Worm (Caenorhabditis elegans): ENCODE measurements around the gene F54B11.9.

The F54B11.9 gene

ce11 chrX:13566436-13566835 lies 38.9 kb upstream of the F54B11.9 start, which contains the start of gene R01E6.2:
Gene R01E6.2, minus strand, starts transcription at chrX:13566536.
- TF ChIP-seq dmd-4 (tag; optimal IDR thresholded peaks at IDR 0.05) = no peak
- no peak for TF ChIP-seq gmeb-1 (tag; optimal IDR thresholded peaks at IDR 0.05)
- no peak for TF ChIP-seq nhr-6 (tag; optimal IDR thresholded peaks at IDR 0.05)
- TF ChIP-seq nhr-10 (tag; optimal IDR thresholded peaks at IDR 0.05) = no peak
- TF ChIP-seq mab-5 (tag; optimal IDR thresholded peaks at IDR 0.05) = no peak
- no peak for TF ChIP-seq nhr-23 (tag; optimal IDR thresholded peaks at IDR 0.05)
- TF ChIP-seq egl-27 (tag; optimal IDR thresholded peaks at IDR 0.05) = no peak
- TF ChIP-seq Y55F3AM.14 (GFP tag; optimal IDR thresholded peaks at IDR 0.05) = no peak
- TF ChIP-seq mbf-1 (tag; optimal IDR thresholded peaks at IDR 0.05) = no peak
- TF ChIP-seq blmp-1 (tag; optimal IDR thresholded peaks at IDR 0.05; ENCODE audit: insufficient read depth) = no peak
- TF ChIP-seq lin-39 (tag; optimal IDR thresholded peaks at IDR 0.05) = no peak
- no peak for TF ChIP-seq elt-3 (tag; optimal IDR thresholded peaks at IDR 0.05)
- no peak for TF ChIP-seq unc-62 (GFP tag; optimal IDR thresholded peaks at IDR 0.05)
- TF ChIP-seq ztf-11 (tag; optimal IDR thresholded peaks at IDR 0.05) = no peak

- no peak for TF ChIP-seq lin-39 (tag; optimal IDR thresholded peaks at IDR 0.05)
- TF ChIP-seq nhr-77 (tag; optimal IDR thresholded peaks at IDR 0.05) = no peak
- no peak for TF ChIP-seq unc-62 (GFP tag; optimal IDR thresholded peaks at IDR 0.05)
- TF ChIP-seq nhr-237 (tag; optimal IDR thresholded peaks at IDR 0.05) = no peak
- TF ChIP-seq nhr-129 (tag; optimal IDR thresholded peaks at IDR 0.05) = no peak
- no peak for TF ChIP-seq mdl-1 (tag; optimal IDR thresholded peaks at IDR 0.05)
- no peak for TF ChIP-seq ceh-82 (tag; optimal IDR thresholded peaks at IDR 0.05)
- no peak for TF ChIP-seq unc-55 (GFP tag; optimal IDR thresholded peaks at IDR 0.05)
- no peak for TF ChIP-seq ZK546.5 (tag; optimal IDR thresholded peaks at IDR 0.05)
- TF ChIP-seq Y55F3AM.14 (GFP tag; optimal IDR thresholded peaks at IDR 0.05) = no peak
- no peak for TF ChIP-seq sma-9 (GFP tag; optimal IDR thresholded peaks at IDR 0.05)
- TF ChIP-seq sma-9 (tag; optimal IDR thresholded peaks at IDR 0.05) = no peak
- no peak for TF ChIP-seq R02D3.7 (tag; optimal IDR thresholded peaks at IDR 0.05)
- no peak for TF ChIP-seq mab-5 (tag; optimal IDR thresholded peaks at IDR 0.05)
- no peak for TF ChIP-seq crh-2 (tag; optimal IDR thresholded peaks at IDR 0.05)
- TF ChIP-seq lin-11 (tag; optimal IDR thresholded peaks at IDR 0.05) = no peak
- no peak for TF ChIP-seq F13H6.1 (tag; optimal IDR thresholded peaks at IDR 0.05)
- TF ChIP-seq nhr-25 (tag; optimal IDR thresholded peaks at IDR 0.05) = no peak
- TF ChIP-seq fos-1 (tag; optimal IDR thresholded peaks at IDR 0.05) = no peak
Observed at ce11 chrX:13569854-13570253, 35.5 kb upstream of the F54B11.9 start, which contains the start of gene R01E6.7. Gene R01E6.7, minus strand, starts transcription at chrX:13569954.

- TF ChIP-seq nhr-12 (tag; optimal IDR thresholded peaks at IDR 0.05) (no peak), snpc-4 (tag; optimal IDR thresholded peaks at IDR 0.05) (no peak), zag-1 (tag; optimal IDR thresholded peaks at IDR 0.05) (no peak), alr-1 (tag; optimal IDR thresholded peaks at IDR 0.05) (no peak), skn-1 (tag; optimal IDR thresholded peaks at IDR 0.05) (no peak), elt-3 (tag; optimal IDR thresholded peaks at IDR 0.05) (no peak), nhr-25 (tag; optimal IDR thresholded peaks at IDR 0.05) (no peak), ztf-4 (tag; optimal IDR thresholded peaks at IDR 0.05) (no peak), sma-3 (GFP tag; optimal IDR thresholded peaks at IDR 0.05) (no peak), nhr-10 (tag; optimal IDR thresholded peaks at IDR 0.05) (no peak), mab-5 (tag; optimal IDR thresholded peaks at IDR 0.05) (no peak), mdl-1 (tag; optimal IDR thresholded peaks at IDR 0.05) (no peak), lin-39 (tag; optimal IDR thresholded peaks at IDR 0.05) (no peak), F13H6.1 (tag; optimal IDR thresholded peaks at IDR 0.05) (no peak), nhr-6 (tag; optimal IDR thresholded peaks at IDR 0.05) (no peak), lsy-2 (tag; optimal IDR thresholded peaks at IDR 0.05) (no peak), nhr-11 (tag; optimal IDR thresholded peaks at IDR 0.05) (no peak), egl-27 (tag; optimal IDR thresholded peaks at IDR 0.05) (no peak), aly-2 (tag; optimal IDR thresholded peaks at IDR 0.05) (no peak)
Observed at ce11 chrX:13574029-13574428, 31.3 kb upstream of the F54B11.9 start.

- TF ChIP-seq nhr-237 (tag; optimal IDR thresholded peaks at IDR 0.05) = no peak
- no peak for TF ChIP-seq unc-62 (GFP tag; optimal IDR thresholded peaks at IDR 0.05)
- no peak for TF ChIP-seq lin-13 (GFP tag; optimal IDR thresholded peaks at IDR 0.05)
- no peak for TF ChIP-seq nhr-10 (tag; optimal IDR thresholded peaks at IDR 0.05)
- TF ChIP-seq ztf-1 (GFP tag; conservative IDR thresholded peaks at IDR 0.05) = no peak
- TF ChIP-seq dmd-4 (tag; optimal IDR thresholded peaks at IDR 0.05) = no peak
- no peak for TF ChIP-seq unc-55 (GFP tag; optimal IDR thresholded peaks at IDR 0.05)
- no peak for TF ChIP-seq ztf-4 (tag; optimal IDR thresholded peaks at IDR 0.05)
- TF ChIP-seq R02D3.7 (tag; optimal IDR thresholded peaks at IDR 0.05) = no peak
- TF ChIP-seq gmeb-1 (tag; optimal IDR thresholded peaks at IDR 0.05) = no peak
- no peak for TF ChIP-seq snpc-4 (tag; optimal IDR thresholded peaks at IDR 0.05)
- TF ChIP-seq lin-39 (tag; optimal IDR thresholded peaks at IDR 0.05) = no peak
Observed at ce11 chrX:13578483-13578882, 26.9 kb upstream of the F54B11.9 start, which contains the start of gene F54B11.11. Gene F54B11.11, plus strand, starts transcription at chrX:13578783.

Data from whole organism, L2 larva.